Fruit fly (Drosophila melanogaster): ENCODE measurements around the gene CG33080.

The CG33080 gene

dm6 chrX:5763443-5764000, 45.9 kb upstream of the CG33080 start (continued):
- TF ChIP-seq HLH4C (GFP tag; IDR thresholded peaks at IDR 0.05; ENCODE audit: partially characterized antibody) (peak; percentile 19; the same call in 1 of the 3 replicates), so (GFP tag; IDR thresholded peaks at IDR 0.05) (no peak), kni (GFP tag; optimal IDR thresholded peaks at IDR 0.05) (no peak), CG4360 (GFP tag; IDR thresholded peaks at IDR 0.05) (no peak), YL-1 (GFP tag; optimal IDR thresholded peaks at IDR 0.05) (no peak), CG6791 (GFP tag; IDR thresholded peaks at IDR 0.05; ENCODE audit: partially characterized antibody) (peak; percentile 44; the same call in 1 of the 3 replicates), CG16813 (GFP tag; IDR thresholded peaks at IDR 0.05; ENCODE audit: partially characterized antibody) (peak; percentile 24; the same call in 1 of the 3 replicates), CG8478 (optimal IDR thresholded peaks at IDR 0.05) (peak; percentile 61), BEAF-32 (GFP tag; optimal IDR thresholded peaks at IDR 0.05) (peak; percentile 16), CG10366 (GFP tag; IDR thresholded peaks at IDR 0.05) (no peak), CG11456 (GFP tag; IDR thresholded peaks at IDR 0.05) (no peak), Opbp (GFP tag; IDR thresholded peaks at IDR 0.05; ENCODE audit: partially characterized antibody) (peak; percentile 54; the same call in 1 of the 3 replicates), CG10274 (GFP tag; optimal IDR thresholded peaks at IDR 0.05) (no peak), CTCF (GFP tag; optimal IDR thresholded peaks at IDR 0.05) (no peak), nom (GFP tag; optimal IDR thresholded peaks at IDR 0.05) (no peak), otp (GFP tag; IDR thresholded peaks at IDR 0.05) (no peak), bsh (GFP tag; optimal IDR thresholded peaks at IDR 0.05) (no peak), zen2 (GFP tag; IDR thresholded peaks at IDR 0.05; ENCODE audit: partially characterized antibody) (0 out of 3 replicates have a peak, but pooled peaks have one; percentile 15)

dm6 chrX:5756146-5756545, 38.6 kb upstream of the CG33080 start:
- TF ChIP-seq crol (GFP tag; IDR thresholded peaks at IDR 0.05) = peak; percentile 92
- TF ChIP-seq Pdp1 (GFP tag; optimal IDR thresholded peaks at IDR 0.05) = peak in 1 of 2 experiments; percentile 84
- no peak for TF ChIP-seq CG3838 (GFP tag; optimal IDR thresholded peaks at IDR 0.05)
- no peak for TF ChIP-seq esg (GFP tag; conservative IDR thresholded peaks at IDR 0.05)
- TF ChIP-seq CG7963 (GFP tag; IDR thresholded peaks at IDR 0.05; ENCODE audit: partially characterized antibody) = no peak
- 0 out of 4 replicates have a peak, but pooled peaks have one; percentile 16 for TF ChIP-seq chinmo (GFP tag; IDR thresholded peaks at IDR 0.05; ENCODE audit: partially characterized antibody)
- TF ChIP-seq stc (GFP tag; IDR thresholded peaks at IDR 0.05) = 0 out of 2 replicates have a peak, but pooled peaks have one; percentile 9
- no peak for TF ChIP-seq CG14860 (GFP tag; IDR thresholded peaks at IDR 0.05; ENCODE audit: partially characterized antibody)
- TF ChIP-seq stwl (tag; optimal IDR thresholded peaks at IDR 0.05) = no peak
- TF ChIP-seq CG6791 (GFP tag; IDR thresholded peaks at IDR 0.05; ENCODE audit: partially characterized antibody) = 0 out of 3 replicates have a peak, but pooled peaks have one; percentile 24
- no peak for TF ChIP-seq ab (GFP tag; optimal IDR thresholded peaks at IDR 0.05)
- TF ChIP-seq Blimp-1 (GFP tag; optimal IDR thresholded peaks at IDR 0.05) = peak; percentile 85
- no peak for TF ChIP-seq CG13624 (GFP tag; optimal IDR thresholded peaks at IDR 0.05)
- TF ChIP-seq CG2199 (GFP tag; IDR thresholded peaks at IDR 0.05) = peak; percentile 79; the same call in 1 of the 3 replicates
- peak; percentile 71; the same call in 1 of the 2 replicates for TF ChIP-seq NFAT (GFP tag; IDR thresholded peaks at IDR 0.05)
- TF ChIP-seq nerfin-1 (tag; optimal IDR thresholded peaks at IDR 0.05) = no peak
- peak; percentile 90 for TF ChIP-seq CG10431 (GFP tag; optimal IDR thresholded peaks at IDR 0.05)
- peak; percentile 50; the same call in 1 of the 2 replicates for TF ChIP-seq CG32772 (GFP tag; IDR thresholded peaks at IDR 0.05)
- TF ChIP-seq z (GFP tag; IDR thresholded peaks at IDR 0.05) = 0 out of 3 replicates have a peak, but pooled peaks have one; percentile 20
- TF ChIP-seq CG15514 (GFP tag; optimal IDR thresholded peaks at IDR 0.05) = no peak
- TF ChIP-seq Hr78 (GFP tag; optimal IDR thresholded peaks at IDR 0.05) = peak in 1 of 2 experiments; percentile 81

All from whole organism, embryonic.